Worm (Caenorhabditis elegans) whole organism, early embryonic: ENCODE data around the gene nhr-260.

ENCODE experiments used
- B0310.2 ChIP-seq: sonication (generic microtip); optimal IDR thresholded peaks from 2 replicates; lab custom pipeline; 2016; ENCODE audit warnings: mild to moderate bottlenecking, missing genetic modification characterization, missing compliant biosample characterization
- F13C5.2 ChIP-seq: sonication (generic microtip); optimal IDR thresholded peaks from 2 replicates; lab custom pipeline; 2017; ENCODE audit warnings: mild to moderate bottlenecking, missing genetic modification characterization, inconsistent platforms, missing compliant biosample characterization
- aly-1 ChIP-seq: sonication (generic microtip); optimal IDR thresholded peaks from 2 replicates; lab custom pipeline; 2016; ENCODE audit warnings: missing genetic modification characterization, missing compliant biosample characterization
- ama-1 ChIP-seq: fragments of 150-350 bp; optimal IDR thresholded peaks from 2 replicates; lab custom pipeline; 2014
- ceh-13 ChIP-seq: fragments of 200-800 bp; sonication (Bioruptor generic); optimal IDR thresholded peaks from 2 replicates; lab custom pipeline; 2018; ENCODE audit warnings: mild to moderate bottlenecking, missing genetic modification characterization, missing compliant biosample characterization
- ceh-36 ChIP-seq: sonication (generic microtip); optimal IDR thresholded peaks from 2 replicates; lab custom pipeline; 2016; ENCODE audit warnings: missing genetic modification characterization, inconsistent platforms, missing compliant biosample characterization
- ets-7 ChIP-seq: sonication (generic microtip); optimal IDR thresholded peaks from 2 replicates; lab custom pipeline; 2016; ENCODE audit warnings: missing genotype, missing genetic modification characterization, missing compliant biosample characterization
- flt-1 ChIP-seq: fragments of 200-800 bp; sonication (Bioruptor generic); IDR thresholded peaks from 2 replicates; pipeline ENCODE4 v1.3.6; 2022; ENCODE audit warnings: missing genetic modification characterization, missing compliant biosample characterization
- hmbx-1 ChIP-seq: sonication (generic microtip); optimal IDR thresholded peaks from 2 replicates; lab custom pipeline; 2016; ENCODE audit warnings: mild to moderate bottlenecking, missing genetic modification characterization, missing compliant biosample characterization
- hmg-4 ChIP-seq: fragments of 200-800 bp; sonication (Bioruptor generic); optimal IDR thresholded peaks from 2 replicates; lab custom pipeline; 2018; ENCODE audit warnings: mild to moderate bottlenecking, missing genetic modification characterization, missing compliant biosample characterization
- hnd-1 ChIP-seq: sonication (generic microtip); optimal IDR thresholded peaks from 2 replicates; lab custom pipeline; 2016; ENCODE audit warnings: missing genetic modification characterization, missing compliant biosample characterization
- pes-1 ChIP-seq: fragments of 200-800 bp; sonication (Bioruptor generic); IDR thresholded peaks from 2 replicates; pipeline ENCODE4 v1.3.6; 2022; ENCODE audit warnings: missing genetic modification reagents, missing genetic modification characterization, missing compliant biosample characterization
- scrt-1 ChIP-seq: fragments of 200-800 bp; sonication (Bioruptor generic); IDR thresholded peaks from 2 replicates; pipeline ENCODE4 v1.3.6; 2022; ENCODE audit warnings: missing genetic modification characterization, missing compliant biosample characterization
- sea-1 ChIP-seq: fragments of 200-800 bp; sonication (Bioruptor generic); conservative IDR thresholded peaks from 2 replicates; pipeline ENCODE4 v1.3.6; 2022; ENCODE audit warnings: missing genetic modification characterization, missing compliant biosample characterization
- tbx-11 ChIP-seq: fragments of 200-800 bp; sonication (Bioruptor generic); IDR thresholded peaks from 2 replicates; pipeline ENCODE4 v1.3.6; 2022; ENCODE audit warnings: missing genetic modification characterization, missing compliant biosample characterization
- tbx-37 ChIP-seq: fragments of 200-800 bp; sonication (Bioruptor generic); conservative IDR thresholded peaks from 2 replicates; pipeline ENCODE4 v1.3.6; 2022; ENCODE audit warnings: missing genetic modification reagents, missing genetic modification characterization, missing compliant biosample characterization
- tra-4 ChIP-seq: sonication (generic microtip); optimal IDR thresholded peaks from 2 replicates; lab custom pipeline; 2017; ENCODE audit warnings: missing genetic modification characterization, missing compliant biosample characterization

The nhr-260 gene

DNA sequence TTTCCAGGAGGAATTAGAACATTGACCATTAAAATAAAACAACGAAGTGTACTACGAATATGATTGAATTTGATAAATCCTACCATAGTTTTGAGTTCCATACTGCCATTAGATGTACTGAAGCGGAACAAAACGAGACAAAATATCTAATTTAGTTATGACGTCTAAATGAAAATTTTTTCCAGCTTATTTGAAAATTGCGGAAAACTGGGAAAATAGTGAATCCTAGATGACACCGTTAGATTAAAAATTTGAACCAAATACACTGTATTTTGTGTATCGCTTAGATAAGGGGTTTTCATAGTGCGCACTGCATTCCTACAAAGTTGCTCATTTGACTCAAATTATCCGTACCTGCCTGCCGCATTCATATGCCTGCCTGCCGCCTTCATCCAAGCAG is 19.7 kb upstream of the nhr-260 start, which contains the start of gene K02H11.4:
Gene K02H11.4, minus strand, starts transcription at position 101 of the 400 bp plus-strand sequence.
- TF ChIP-seq hmg-4 (no peak), hmbx-1 (tag; lab: Kevin White, UChicago) (no peak), aly-1 (tag; lab: Kevin White, UChicago) (no peak), B0310.2 (no peak), F13C5.2 (tag; lab: Kevin White, UChicago) (no peak), ets-7 (tag; lab: Kevin White, UChicago) (no peak), hnd-1 (no peak), tbx-37 (GFP tag; lab: Robert Waterston, UW) (no peak), ceh-36 (tag; lab: Kevin White, UChicago) (no peak), tbx-11 (GFP tag; lab: Robert Waterston, UW) (no peak), flt-1 (GFP tag; lab: Robert Waterston, UW) (no peak), ama-1 (no peak), sea-1 (no peak)

DNA sequence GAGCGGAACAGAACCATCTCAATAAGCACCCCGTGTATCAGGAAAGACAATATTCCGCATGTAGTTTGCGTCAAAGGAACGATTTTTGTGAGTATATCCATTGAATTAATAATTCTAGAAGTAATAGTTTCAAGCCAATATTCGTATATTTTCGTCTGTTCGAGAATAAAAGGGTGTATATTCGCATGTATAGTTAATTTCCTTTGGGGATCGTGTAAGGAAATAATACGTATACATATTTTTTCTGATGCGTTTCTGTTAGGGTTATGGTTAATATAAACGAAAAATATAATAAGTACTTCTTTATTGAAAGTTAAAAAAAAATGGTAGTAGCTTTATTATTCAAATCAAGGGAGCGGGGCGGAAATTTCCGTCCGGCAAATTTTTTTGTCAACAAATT is 16.5 kb upstream of the nhr-260 start, which contains the start of gene str-236:
Gene str-236, minus strand, starts transcription at position 101 of the 400 bp plus-strand sequence.
- TF ChIP-seq tra-4 (tag; lab: Kevin White, UChicago) (no peak), ceh-13 (GFP tag; lab: Kevin White, UChicago) (no peak), F13C5.2 (tag; lab: Kevin White, UChicago) (no peak), pes-1 (GFP tag; lab: Robert Waterston, UW) (no peak), sea-1 (no peak), tbx-11 (GFP tag; lab: Robert Waterston, UW) (no peak), ama-1 (no peak), flt-1 (GFP tag; lab: Robert Waterston, UW) (no peak), B0310.2 (no peak), ceh-36 (tag; lab: Kevin White, UChicago) (no peak), aly-1 (tag; lab: Kevin White, UChicago) (no peak), ets-7 (tag; lab: Kevin White, UChicago) (no peak), tbx-37 (GFP tag; lab: Robert Waterston, UW) (no peak)

DNA sequence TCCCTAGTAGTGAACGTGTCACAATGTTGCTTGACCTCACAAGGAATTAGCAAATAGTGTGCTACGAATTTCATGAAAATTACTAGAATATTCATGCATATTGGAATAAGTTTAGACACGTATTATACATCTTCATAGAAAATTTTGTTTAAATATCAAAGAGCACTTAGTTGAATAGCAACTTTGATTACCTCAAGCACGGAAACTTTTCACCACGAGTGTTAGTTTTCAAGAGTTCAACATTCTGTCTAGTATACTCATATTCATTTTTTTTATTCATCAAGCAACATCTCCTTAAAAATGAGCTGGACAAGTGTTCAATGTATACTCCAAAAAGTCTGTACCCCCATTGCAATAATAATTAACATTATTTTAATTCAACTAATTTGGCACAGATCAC is 11.0 kb upstream of the nhr-260 start, which contains the start of gene str-243:
Gene str-243, plus strand, starts transcription at position 301 of the 400 bp plus-strand sequence.
- no peak for TF ChIP-seq ceh-36 (tag; lab: Kevin White, UChicago)
- no peak for TF ChIP-seq tbx-37 (GFP tag; lab: Robert Waterston, UW)
- TF ChIP-seq pes-1 (GFP tag; lab: Robert Waterston, UW), result no peak
- TF ChIP-seq aly-1 (tag; lab: Kevin White, UChicago), result no peak
- TF ChIP-seq F13C5.2 (tag; lab: Kevin White, UChicago), result no peak
- no peak for TF ChIP-seq hmbx-1 (tag; lab: Kevin White, UChicago)
- no peak for TF ChIP-seq flt-1 (GFP tag; lab: Robert Waterston, UW)
- no peak for TF ChIP-seq scrt-1 (GFP tag; lab: Robert Waterston, UW)
- no peak for TF ChIP-seq sea-1
- TF ChIP-seq hnd-1, result no peak

DNA sequence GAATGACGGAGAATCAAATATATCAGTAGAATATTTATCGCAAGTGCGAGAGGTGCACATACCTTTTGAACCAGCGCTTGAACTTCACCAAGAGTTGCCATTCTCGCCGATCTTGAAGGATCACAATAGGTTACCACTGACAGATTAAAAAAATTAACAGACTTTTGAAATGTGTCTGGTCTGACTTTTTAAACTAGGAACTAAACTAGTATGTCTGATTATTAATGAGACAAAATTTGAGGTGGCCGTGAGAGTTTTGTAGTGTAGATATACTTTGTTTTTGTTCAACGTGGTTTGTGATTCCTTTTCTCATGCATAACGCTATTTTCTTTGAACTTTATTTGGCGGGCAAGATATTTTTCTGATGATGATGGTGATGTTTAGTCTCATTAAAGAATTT is 10.4 kb upstream of the nhr-260 start, which contains the start of gene str-240:
Gene str-240, minus strand, starts transcription at position 101 of the 400 bp plus-strand sequence.
- TF ChIP-seq ets-7 (tag; lab: Kevin White, UChicago), result no peak
- TF ChIP-seq tbx-11 (GFP tag; lab: Robert Waterston, UW), result no peak
- no peak for TF ChIP-seq aly-1 (tag; lab: Kevin White, UChicago)
- TF ChIP-seq hmbx-1 (tag; lab: Kevin White, UChicago), result no peak
- no peak for TF ChIP-seq scrt-1 (GFP tag; lab: Robert Waterston, UW)
- TF ChIP-seq ceh-13 (GFP tag; lab: Kevin White, UChicago), result no peak
- TF ChIP-seq sea-1, result no peak
- no peak for TF ChIP-seq hnd-1

DNA sequence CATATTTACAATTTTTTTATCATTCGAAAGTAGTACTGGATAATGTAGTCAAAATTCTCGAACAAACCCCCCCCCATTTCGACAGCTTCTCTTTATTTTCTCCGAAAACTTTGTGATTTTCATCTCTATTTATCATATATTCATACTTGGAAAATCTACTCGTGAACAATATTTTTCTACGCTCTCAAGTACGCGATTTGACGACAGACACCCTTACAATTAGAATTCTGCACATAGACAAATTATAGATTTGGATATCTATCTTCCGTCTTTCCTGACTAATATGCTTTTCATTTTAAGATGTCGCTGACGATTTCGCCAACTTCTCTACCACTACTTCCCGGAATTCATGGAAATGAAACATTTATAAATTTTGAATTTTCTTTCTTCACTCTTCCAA is 5.4 kb downstream of the nhr-260 start, which contains the start of gene sru-28:
Gene sru-28, plus strand, starts transcription at position 301 of the 400 bp plus-strand sequence.
- TF ChIP-seq hnd-1 (no peak), tra-4 (tag; lab: Kevin White, UChicago) (no peak), hmg-4 (no peak), ets-7 (tag; lab: Kevin White, UChicago) (no peak), ceh-36 (tag; lab: Kevin White, UChicago) (no peak), B0310.2 (no peak), tbx-11 (GFP tag; lab: Robert Waterston, UW) (no peak), pes-1 (GFP tag; lab: Robert Waterston, UW) (no peak), aly-1 (tag; lab: Kevin White, UChicago) (no peak), scrt-1 (GFP tag; lab: Robert Waterston, UW) (no peak), F13C5.2 (tag; lab: Kevin White, UChicago) (no peak), tbx-37 (GFP tag; lab: Robert Waterston, UW) (no peak), ama-1 (no peak), ceh-13 (GFP tag; lab: Kevin White, UChicago) (no peak)

DNA sequence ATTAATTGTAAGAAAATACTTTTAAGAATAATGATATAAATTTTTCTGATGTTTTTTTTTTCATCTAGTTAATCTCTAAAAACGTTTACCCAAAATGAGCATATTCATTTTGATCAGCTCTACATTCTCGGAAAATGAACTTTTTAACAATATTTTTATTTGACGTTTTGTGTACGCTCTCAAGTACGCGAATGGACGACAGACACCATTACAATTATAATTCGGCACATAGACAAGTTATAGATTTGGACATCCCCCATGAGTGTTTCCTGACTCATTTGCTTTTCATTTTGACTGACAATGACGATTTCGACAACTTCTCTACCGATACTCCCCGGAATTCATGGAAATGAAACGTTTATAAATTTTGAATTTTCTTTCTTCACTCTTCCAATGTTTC is 12.3 kb downstream of the nhr-260 start, which contains the start of gene sru-27:
Gene sru-27, plus strand, starts transcription at position 301 of the 400 bp plus-strand sequence.
- TF ChIP-seq tbx-37 (GFP tag; lab: Robert Waterston, UW) (no peak), pes-1 (GFP tag; lab: Robert Waterston, UW) (no peak), flt-1 (GFP tag; lab: Robert Waterston, UW) (no peak), B0310.2 (no peak), tbx-11 (GFP tag; lab: Robert Waterston, UW) (no peak), scrt-1 (GFP tag; lab: Robert Waterston, UW) (no peak), hmbx-1 (tag; lab: Kevin White, UChicago) (no peak), hnd-1 (no peak), tra-4 (tag; lab: Kevin White, UChicago) (no peak), sea-1 (no peak), ceh-13 (GFP tag; lab: Kevin White, UChicago) (no peak), F13C5.2 (tag; lab: Kevin White, UChicago) (no peak), ceh-36 (tag; lab: Kevin White, UChicago) (no peak), hmg-4 (no peak), aly-1 (tag; lab: Kevin White, UChicago) (no peak), ama-1 (no peak), ets-7 (tag; lab: Kevin White, UChicago) (no peak)

DNA sequence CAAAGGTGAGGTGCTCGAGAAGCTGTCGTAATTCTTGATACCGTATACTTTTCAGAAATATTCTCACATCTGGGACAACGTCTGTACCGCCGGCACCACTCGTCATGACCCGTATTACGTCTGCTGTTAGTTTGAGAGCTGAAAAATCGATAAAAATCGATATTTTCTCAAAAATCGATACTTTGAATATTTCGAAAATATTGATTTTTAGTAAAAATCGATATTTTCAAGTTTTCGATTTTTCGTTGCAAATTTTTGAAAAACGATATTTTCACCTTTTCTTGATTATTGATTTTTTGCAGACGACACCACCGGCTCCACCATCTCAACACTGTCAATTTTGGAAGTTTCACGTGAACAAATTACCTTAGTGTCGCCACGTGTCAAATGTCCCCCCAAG is 15.7 kb downstream of the nhr-260 start:
- TF ChIP-seq hmbx-1 (tag; lab: Kevin White, UChicago) (no peak), tbx-37 (GFP tag; lab: Robert Waterston, UW) (no peak), tbx-11 (GFP tag; lab: Robert Waterston, UW) (no peak), aly-1 (tag; lab: Kevin White, UChicago) (no peak), ama-1 (no peak), hnd-1 (no peak), ceh-36 (tag; lab: Kevin White, UChicago) (no peak), B0310.2 (no peak), F13C5.2 (tag; lab: Kevin White, UChicago) (no peak), flt-1 (GFP tag; lab: Robert Waterston, UW) (no peak), ets-7 (tag; lab: Kevin White, UChicago) (no peak), tra-4 (tag; lab: Kevin White, UChicago) (no peak), scrt-1 (GFP tag; lab: Robert Waterston, UW) (no peak), pes-1 (GFP tag; lab: Robert Waterston, UW) (no peak)
